Worm (Caenorhabditis elegans): ENCODE measurements around the gene srh-27.

srh-27 gene

ce11 chrII:12456633-12457032 lies 8.3 kb downstream of the srh-27 start, which contains the start of gene sre-32:
TSS of gene sre-32 (minus strand) at chrII:12456733.
- TF ChIP-seq tbx-9 (tag; optimal IDR thresholded peaks at IDR 0.05; ENCODE audit: borderline replicate concordance) (no peak), madf-8 (GFP tag; conservative IDR thresholded peaks at IDR 0.05) (no peak), egrh-3 (GFP tag; IDR thresholded peaks at IDR 0.05) (no peak)

- TF ChIP-seq T07F8.4 (tag; optimal IDR thresholded peaks at IDR 0.05) (no peak), F37B4.10 (GFP tag; IDR thresholded peaks at IDR 0.05) (no peak), T26A5.8 (tag; optimal IDR thresholded peaks at IDR 0.05) (no peak), B0019.2 (GFP tag; conservative IDR thresholded peaks at IDR 0.05) (no peak), zim-3 (tag; optimal IDR thresholded peaks at IDR 0.05) (no peak), nhr-120 (GFP tag; IDR thresholded peaks at IDR 0.05) (no peak)
These were observed 8.9 kb downstream of the srh-27 start, which contains the start of gene sre-38 for ce11 chrII:12457275-12457674. TSS of gene sre-38 (plus strand) at chrII:12457575.

ce11 chrII:12459422-12459821 lies 11.1 kb downstream of the srh-27 start, which contains the start of gene tag-281:
TSS of gene tag-281 (plus strand) at chrII:12459761.
- no peak for TF ChIP-seq F55B11.4 (tag; optimal IDR thresholded peaks at IDR 0.05; ENCODE audit: borderline replicate concordance, insufficient read depth)
- no peak for TF ChIP-seq B0035.1 (tag; optimal IDR thresholded peaks at IDR 0.05)
- TF ChIP-seq ets-4 (GFP tag; optimal IDR thresholded peaks at IDR 0.05): no peak
- no peak for TF ChIP-seq sea-2 (GFP tag; IDR thresholded peaks at IDR 0.05)
- no peak for TF ChIP-seq C06A6.2 (GFP tag; conservative IDR thresholded peaks at IDR 0.05)
- TF ChIP-seq lin-40 (tag; optimal IDR thresholded peaks at IDR 0.05): no peak
- TF ChIP-seq nhr-90 (tag; optimal IDR thresholded peaks at IDR 0.05): no peak
- TF ChIP-seq akir-1 (GFP tag; optimal IDR thresholded peaks at IDR 0.05): no peak
- peak; percentile 79 for TF ChIP-seq madf-6 (GFP tag; IDR thresholded peaks at IDR 0.05)
- no peak for TF ChIP-seq B0336.3 (GFP tag; IDR thresholded peaks at IDR 0.05)
- TF ChIP-seq Y53G8AR.9 (GFP tag; conservative IDR thresholded peaks at IDR 0.05): peak; percentile 50; the same call in 1 of the 2 replicates
- no peak for TF ChIP-seq mxl-1 (tag; optimal IDR thresholded peaks at IDR 0.05)
- TF ChIP-seq Y53F4B.3 (GFP tag; IDR thresholded peaks at IDR 0.05): no peak
- no peak for TF ChIP-seq ceh-58 (GFP tag; IDR thresholded peaks at IDR 0.05)
- peak; percentile 35; the same call in 1 of the 2 replicates for TF ChIP-seq ceh-91 (GFP tag; IDR thresholded peaks at IDR 0.05)
- TF ChIP-seq C17E4.6 (GFP tag; IDR thresholded peaks at IDR 0.05): no peak
- no peak for TF ChIP-seq fkh-3 (tag; optimal IDR thresholded peaks at IDR 0.05)
- TF ChIP-seq hmg-1.2 (GFP tag; IDR thresholded peaks at IDR 0.05): peak; percentile 100
- peak; percentile 44 for TF ChIP-seq pha-4 (tag; optimal IDR thresholded peaks at IDR 0.05)
- no peak for TF ChIP-seq sptf-2 (GFP tag; optimal IDR thresholded peaks at IDR 0.05)
- TF ChIP-seq ZK185.1 (tag; optimal IDR thresholded peaks at IDR 0.05; ENCODE audit: poor library complexity, severe bottlenecking): no peak
- TF ChIP-seq bed-2 (GFP tag; IDR thresholded peaks at IDR 0.05): no peak
- TF ChIP-seq ztf-28 (GFP tag; IDR thresholded peaks at IDR 0.05): no peak
- no peak for TF ChIP-seq snpc-3.4 (tag; optimal IDR thresholded peaks at IDR 0.05)
- TF ChIP-seq F49E8.2 (tag; optimal IDR thresholded peaks at IDR 0.05; ENCODE audit: insufficient read depth): peak; percentile 41
- no peak for TF ChIP-seq lsy-27 (tag; optimal IDR thresholded peaks at IDR 0.05; ENCODE audit: borderline replicate concordance, insufficient read depth)
- TF ChIP-seq F39B2.1 (GFP tag; IDR thresholded peaks at IDR 0.05): no peak
- no peak for TF ChIP-seq hmg-20 (GFP tag; IDR thresholded peaks at IDR 0.05)
- peak; percentile 56; the same call in 1 of the 2 replicates for TF ChIP-seq dox-1 (GFP tag; IDR thresholded peaks at IDR 0.05)
- TF ChIP-seq Y56A3A.18 (GFP tag; IDR thresholded peaks at IDR 0.05): no peak
- TF ChIP-seq ztf-18 (tag; optimal IDR thresholded peaks at IDR 0.05): no peak
- no peak for TF ChIP-seq ceh-27 (GFP tag; optimal IDR thresholded peaks at IDR 0.05)
- TF ChIP-seq aptf-3 (GFP tag; IDR thresholded peaks at IDR 0.05): no peak
- TF ChIP-seq hrde-1 (tag; optimal IDR thresholded peaks at IDR 0.05; ENCODE audit: borderline replicate concordance): no peak
- TF ChIP-seq snpc-1.1 (tag; optimal IDR thresholded peaks at IDR 0.05; ENCODE audit: insufficient read depth): peak; percentile 39
- no peak for TF ChIP-seq Y95B8A.8 (GFP tag; IDR thresholded peaks at IDR 0.05)

All from whole organism, young adult.